Worm (Caenorhabditis elegans) whole organism, L3 larva: ENCODE results near the gene ZC239.14.
A peak's percentile ranks its signal among the peaks of the same experiment; 100 is the strongest.

Source experiments
- ama-1 ChIP-seq: fragments of 150-350 bp; optimal IDR thresholded peaks from 2 replicates; lab custom pipeline; 2018
- ceh-28 ChIP-seq: fragments of 150-350 bp; optimal IDR thresholded peaks from 2 replicates; lab custom pipeline; 2014; ENCODE audit warnings: missing biosample characterization, missing genetic modification reagents, missing genetic modification characterization
- elt-2 ChIP-seq: sonication (generic microtip); optimal IDR thresholded peaks from 2 replicates; lab custom pipeline; 2016; ENCODE audit warnings: missing genetic modification reagents, mild to moderate bottlenecking, missing genetic modification characterization, missing compliant biosample characterization
- nhr-11 ChIP-seq: fragments of 150-350 bp; optimal IDR thresholded peaks from 2 replicates; lab custom pipeline; 2014; ENCODE audit warnings: missing biosample characterization, missing genetic modification characterization
- nhr-25 ChIP-seq: sonication (generic microtip); optimal IDR thresholded peaks from 2 replicates; lab custom pipeline; 2017; ENCODE audit warnings: missing biosample characterization, missing genetic modification characterization
- nhr-28 ChIP-seq: fragments of 150-350 bp; optimal IDR thresholded peaks from 2 replicates; lab custom pipeline; 2014; ENCODE audit warnings: missing biosample characterization, missing genetic modification characterization
- nhr-76 ChIP-seq: fragments of 150-350 bp; sonication (generic microtip); optimal IDR thresholded peaks from 5 replicates; lab custom pipeline; 2014; ENCODE audit warnings: missing biosample characterization, missing genetic modification characterization
- pha-4 ChIP-seq: fragments of 150-350 bp; optimal IDR thresholded peaks from 2 replicates; lab custom pipeline; 2014; ENCODE audit warnings: missing biosample characterization, missing genetic modification reagents, missing genetic modification characterization
- snpc-4 ChIP-seq: fragments of 150-350 bp; optimal IDR thresholded peaks from 2 replicates; lab custom pipeline; 2014; ENCODE audit warnings: missing biosample characterization, missing genetic modification characterization
- unc-62 ChIP-seq: fragments of 150-350 bp; sonication (generic microtip); optimal IDR thresholded peaks from 4 replicates; lab custom pipeline; 2014; ENCODE audit warnings: missing biosample characterization, missing genetic modification reagents, missing genetic modification characterization

ce11 chrII:3245836-3246235 lies 24.0 kb upstream of the ZC239.14 start, which contains the start of gene C17F4.7:
- TF ChIP-seq nhr-11 (tag; lab: Kevin White, UChicago), result no peak
- TF ChIP-seq elt-2 (tag; lab: Kevin White, UChicago), result peak; percentile 99
- no peak for TF ChIP-seq pha-4 (tag; lab: Kevin White, UChicago)
- TF ChIP-seq snpc-4, result no peak
- TF ChIP-seq nhr-25 (tag; lab: Kevin White, UChicago), result no peak
- no peak for TF ChIP-seq nhr-28 (tag; lab: Kevin White, UChicago)
- no peak for TF ChIP-seq ama-1 (lab: Kevin White, UChicago)
- TF ChIP-seq unc-62 (GFP tag; lab: Kevin White, UChicago), result no peak
- no peak for TF ChIP-seq nhr-76 (tag; lab: Kevin White, UChicago)
- no peak for TF ChIP-seq ceh-28 (tag; lab: Kevin White, UChicago)
